Fruit fly (Drosophila melanogaster): ENCODE results near the gene CG31673.
A peak's percentile ranks its signal among the peaks of the same experiment; 100 is the strongest.

The CG31673 gene

dm6 chr2L:20797515-20797847 is 31.9 kb upstream of the CG31673 start, which contains the start of gene CG9328 (continued):
- TF ChIP-seq Side (GFP tag; optimal IDR thresholded peaks at IDR 0.05) (peak; percentile 27), CG30431 (GFP tag; optimal IDR thresholded peaks at IDR 0.05) (no peak), CG32767 (GFP tag; IDR thresholded peaks at IDR 0.05) (no peak), CG4730 (GFP tag; IDR thresholded peaks at IDR 0.05) (no peak), grau (tag; optimal IDR thresholded peaks at IDR 0.05) (peak; percentile 45), CG17361 (GFP tag; IDR thresholded peaks at IDR 0.05) (no peak), Nf-YB (GFP tag; optimal IDR thresholded peaks at IDR 0.05) (peak; percentile 1), CG14667 (GFP tag; IDR thresholded peaks at IDR 0.05) (no peak), twi (tag; optimal IDR thresholded peaks at IDR 0.05) (no peak), unpg (GFP tag; optimal IDR thresholded peaks at IDR 0.05) (peak; percentile 46), sim (GFP tag; IDR thresholded peaks at IDR 0.05) (no peak), CG18476 (GFP tag; optimal IDR thresholded peaks at IDR 0.05) (no peak), CG11456 (GFP tag; IDR thresholded peaks at IDR 0.05) (peak; percentile 29; the same call in 1 of the 3 replicates), mld (GFP tag; IDR thresholded peaks at IDR 0.05; ENCODE audit: partially characterized antibody) (no peak; the same call in 2 of the 3 replicates), CoRest (tag; optimal IDR thresholded peaks at IDR 0.05) (peak; percentile 37), Hsf (GFP tag; optimal IDR thresholded peaks at IDR 0.05) (no peak), hth (optimal IDR thresholded peaks at IDR 0.05) (no peak), CG1529 (GFP tag; optimal IDR thresholded peaks at IDR 0.05) (no peak), CG17829 (tag; optimal IDR thresholded peaks at IDR 0.05) (peak; percentile 70), kah (GFP tag; optimal IDR thresholded peaks at IDR 0.05) (peak; percentile 39), br (optimal IDR thresholded peaks at IDR 0.05) (no peak), Trl (optimal IDR thresholded peaks at IDR 0.05) (no peak), Trl (GFP tag; optimal IDR thresholded peaks at IDR 0.05) (no peak), Doc3 (GFP tag; IDR thresholded peaks at IDR 0.05; ENCODE audit: partially characterized antibody) (no peak), CG5245 (GFP tag; optimal IDR thresholded peaks at IDR 0.05) (peak; percentile 21), Chrac-16 (GFP tag; optimal IDR thresholded peaks at IDR 0.05) (no peak), E2f2 (GFP tag; IDR thresholded peaks at IDR 0.05) (no peak), dan (GFP tag; IDR thresholded peaks at IDR 0.05) (no peak), CG12299 (tag; optimal IDR thresholded peaks at IDR 0.05) (peak; percentile 13), CG31388 (GFP tag; optimal IDR thresholded peaks at IDR 0.05) (no peak), Sin3A (optimal IDR thresholded peaks at IDR 0.05) (no peak), corto (GFP tag; optimal IDR thresholded peaks at IDR 0.05) (no peak), p53 (GFP tag; optimal IDR thresholded peaks at IDR 0.05) (no peak), pita (GFP tag; optimal IDR thresholded peaks at IDR 0.05) (peak; percentile 44), CG17186 (GFP tag; optimal IDR thresholded peaks at IDR 0.05) (no peak), CG6272 (GFP tag; IDR thresholded peaks at IDR 0.05) (no peak), oc (tag; optimal IDR thresholded peaks at IDR 0.05) (peak; percentile 72), NfI (GFP tag; optimal IDR thresholded peaks at IDR 0.05) (peak; percentile 3), trem (tag; optimal IDR thresholded peaks at IDR 0.05) (peak; percentile 70), Lim3 (GFP tag; IDR thresholded peaks at IDR 0.05) (no peak), zfh1 (GFP tag; IDR thresholded peaks at IDR 0.05) (0 out of 3 replicates have a peak, but pooled peaks have one; percentile 34), lilli (GFP tag; optimal IDR thresholded peaks at IDR 0.05) (peak; percentile 61), Dip2 (GFP tag; IDR thresholded peaks at IDR 0.05) (no peak), CG12219 (GFP tag; optimal IDR thresholded peaks at IDR 0.05) (no peak), CG12155 (GFP tag; optimal IDR thresholded peaks at IDR 0.05) (peak; percentile 91), CG11504 (tag; optimal IDR thresholded peaks at IDR 0.05) (peak; percentile 38), Doc2 (GFP tag; IDR thresholded peaks at IDR 0.05) (no peak), Oaz (GFP tag; IDR thresholded peaks at IDR 0.05) (no peak), H2.0 (GFP tag; IDR thresholded peaks at IDR 0.05) (no peak), slp2 (GFP tag; optimal IDR thresholded peaks at IDR 0.05) (peak; percentile 62), Antp (GFP tag; optimal IDR thresholded peaks at IDR 0.05) (no peak), Atf3 (GFP tag; optimal IDR thresholded peaks at IDR 0.05) (no peak), crol (GFP tag; IDR thresholded peaks at IDR 0.05) (no peak), CG43689 (GFP tag; IDR thresholded peaks at IDR 0.05) (no peak), org-1 (GFP tag; optimal IDR thresholded peaks at IDR 0.05) (no peak)

Measured in whole organism, embryonic.